Fruit fly (Drosophila melanogaster) whole organism, embryonic: Measurements from ENCODE around the gene CG7557.
A peak's percentile ranks its signal among the peaks of the same experiment; 100 is the strongest.

Source experiments
- ATbp ChIP-seq: fragments of 200-800 bp; sonication (Bioruptor generic); optimal IDR thresholded peaks from 2 replicates; lab custom pipeline; 2017; ENCODE audit warnings: missing biosample characterization, mild to moderate bottlenecking, missing genetic modification characterization, missing genetic modification reagents
- Bdp1 ChIP-seq: fragments of 200-800 bp; sonication (Bioruptor generic); optimal IDR thresholded peaks from 3 replicates; lab custom pipeline; 2016; ENCODE audit warnings: missing biosample characterization, missing genetic modification characterization
- Blimp-1 ChIP-seq: fragments of 200-800 bp; sonication (Bioruptor generic); optimal IDR thresholded peaks from 3 replicates; lab custom pipeline; 2018; ENCODE audit warnings: missing biosample characterization, missing genetic modification characterization, mild to moderate bottlenecking, moderate library complexity, missing genetic modification reagents
- CG1024 ChIP-seq: fragments of 200-800 bp; sonication (Bioruptor generic); IDR thresholded peaks from 2 replicates; pipeline ENCODE4 v1.3.6; 2022; ENCODE audit warnings: missing biosample characterization, missing genetic modification characterization
- CG12942 ChIP-seq: fragments of 200-800 bp; sonication (Bioruptor generic); optimal IDR thresholded peaks from 3 replicates; lab custom pipeline; 2016; ENCODE audit warnings: missing biosample characterization, missing genetic modification characterization
- CG13287 ChIP-seq: fragments of 200-800 bp; sonication (Bioruptor generic); IDR thresholded peaks from 2 replicates; pipeline ENCODE4 v1.3.6; 2022; ENCODE audit warnings: missing biosample characterization, missing genetic modification characterization; ENCODE audit not compliant: partially characterized antibody
- CG14014 ChIP-seq: fragments of 200-800 bp; sonication (Bioruptor generic); IDR thresholded peaks from 2 replicates; pipeline ENCODE4 v1.3.6; 2022; ENCODE audit warnings: missing biosample characterization, missing genetic modification characterization
- CG15073 ChIP-seq: fragments of 200-800 bp; sonication (Bioruptor generic); optimal IDR thresholded peaks from 2 replicates; lab custom pipeline; 2016; ENCODE audit warnings: missing biosample characterization, missing genetic modification characterization
- CG15601 ChIP-seq: fragments of 200-800 bp; sonication (Bioruptor generic); optimal IDR thresholded peaks from 3 replicates; lab custom pipeline; 2019; ENCODE audit warnings: missing biosample characterization, mild to moderate bottlenecking, missing genetic modification characterization, moderate library complexity
- CG17829 ChIP-seq: fragments of 200-800 bp; optimal IDR thresholded peaks from 2 replicates; lab custom pipeline; 2019; ENCODE audit warnings: missing biosample characterization, mild to moderate bottlenecking, missing genetic modification characterization, moderate library complexity
- CG31388 ChIP-seq: fragments of 200-800 bp; sonication (Bioruptor generic); optimal IDR thresholded peaks from 2 replicates; lab custom pipeline; 2016; ENCODE audit warnings: missing biosample characterization, missing genetic modification characterization
- CG3281 ChIP-seq: fragments of 200-800 bp; sonication (Bioruptor generic); optimal IDR thresholded peaks from 3 replicates; lab custom pipeline; 2017; ENCODE audit warnings: missing biosample characterization, mild to moderate bottlenecking, missing genetic modification characterization
- CG34376 ChIP-seq: fragments of 200-800 bp; sonication (Bioruptor generic); optimal IDR thresholded peaks from 2 replicates; lab custom pipeline; 2018; ENCODE audit warnings: missing biosample characterization, mild to moderate bottlenecking, missing genetic modification characterization
- CG4707 ChIP-seq: fragments of 200-800 bp; sonication (Bioruptor generic); optimal IDR thresholded peaks from 2 replicates; lab custom pipeline; 2018; ENCODE audit warnings: missing biosample characterization, mild to moderate bottlenecking, missing genetic modification characterization, moderate library complexity
- CG6683 ChIP-seq: fragments of 200-800 bp; sonication (Bioruptor generic); optimal IDR thresholded peaks from 2 replicates; lab custom pipeline; 2017; ENCODE audit warnings: missing biosample characterization, mild to moderate bottlenecking, missing genetic modification characterization, missing genetic modification reagents
- CG7745 ChIP-seq: fragments of 200-800 bp; sonication (Bioruptor generic); optimal IDR thresholded peaks from 2 replicates; lab custom pipeline; 2018; ENCODE audit warnings: missing biosample characterization, mild to moderate bottlenecking, missing genetic modification characterization, moderate library complexity
- CG7928 ChIP-seq: fragments of 200-800 bp; sonication (Bioruptor generic); optimal IDR thresholded peaks from 2 replicates; lab custom pipeline; 2017; ENCODE audit warnings: missing biosample characterization, mild to moderate bottlenecking, missing genetic modification characterization
- CoRest ChIP-seq: fragments of 200-800 bp; sonication (Bioruptor generic); optimal IDR thresholded peaks from 3 replicates; lab custom pipeline; 2018; ENCODE audit warnings: missing biosample characterization, mild to moderate bottlenecking, missing genetic modification characterization, moderate library complexity
- Doc3 ChIP-seq: fragments of 200-800 bp; sonication (Bioruptor generic); IDR thresholded peaks from 3 replicates; pipeline ENCODE4 v1.3.6; 2022; ENCODE audit warnings: missing biosample characterization, missing genetic modification characterization; ENCODE audit not compliant: partially characterized antibody
- Elba2 ChIP-seq: fragments of 200-800 bp; sonication (Bioruptor generic); optimal IDR thresholded peaks from 3 replicates; lab custom pipeline; 2016; ENCODE audit warnings: missing biosample characterization, missing genetic modification characterization
- Fer3 ChIP-seq: fragments of 200-800 bp; sonication (Bioruptor generic); optimal IDR thresholded peaks from 2 replicates; lab custom pipeline; 2018; ENCODE audit warnings: missing biosample characterization, mild to moderate bottlenecking, missing genetic modification characterization, moderate library complexity
- HLHmδ ChIP-seq: fragments of 200-800 bp; sonication (Bioruptor generic); optimal IDR thresholded peaks from 2 replicates; lab custom pipeline; 2018; ENCODE audit warnings: missing biosample characterization, mild to moderate bottlenecking, missing genetic modification characterization, moderate library complexity
- Hey ChIP-seq: fragments of 200-800 bp; sonication (Bioruptor generic); optimal IDR thresholded peaks from 3 replicates; lab custom pipeline; 2018; ENCODE audit warnings: missing biosample characterization, mild to moderate bottlenecking, missing genetic modification characterization
- Lpt ChIP-seq: fragments of >200 bp; optimal IDR thresholded peaks from 2 replicates; lab custom pipeline; 2018; ENCODE audit warnings: missing biosample characterization, missing genetic modification characterization
- Mrtf ChIP-seq: fragments of 200-800 bp; sonication (Bioruptor generic); IDR thresholded peaks from 3 replicates; pipeline ENCODE4 v1.3.6; 2022; ENCODE audit warnings: missing biosample characterization, missing genetic modification characterization
- Myb ChIP-seq: fragments of 200-800 bp; sonication (Bioruptor generic); optimal IDR thresholded peaks from 2 replicates; lab custom pipeline; 2016; ENCODE audit warnings: missing biosample characterization, missing genetic modification characterization
- Nf-YB ChIP-seq: fragments of 200-800 bp; sonication (Bioruptor generic); optimal IDR thresholded peaks from 3 replicates; lab custom pipeline; 2019; ENCODE audit warnings: missing biosample characterization, mild to moderate bottlenecking, missing genetic modification characterization, moderate library complexity
- NfI ChIP-seq: fragments of 200-800 bp; sonication (Bioruptor generic); optimal IDR thresholded peaks from 3 replicates; lab custom pipeline; 2018; ENCODE audit warnings: missing biosample characterization, mild to moderate bottlenecking, missing genetic modification characterization, moderate library complexity
- Opbp ChIP-seq: fragments of 200-800 bp; sonication (Bioruptor generic); IDR thresholded peaks from 3 replicates; pipeline ENCODE4 v1.3.6; 2022; ENCODE audit warnings: missing biosample characterization, missing genetic modification characterization; ENCODE audit not compliant: partially characterized antibody
- PHDP ChIP-seq: fragments of 200-800 bp; sonication (Bioruptor generic); optimal IDR thresholded peaks from 3 replicates; lab custom pipeline; 2018; ENCODE audit warnings: missing biosample characterization, mild to moderate bottlenecking, missing genetic modification characterization, moderate library complexity
- Ptx1 ChIP-seq: fragments of 200-800 bp; sonication (Bioruptor generic); IDR thresholded peaks from 2 replicates; pipeline ENCODE4 v1.3.6; 2022; ENCODE audit warnings: missing biosample characterization, missing genetic modification characterization
- Spps ChIP-seq: fragments of 200-800 bp; sonication (Bioruptor generic); optimal IDR thresholded peaks from 2 replicates; lab custom pipeline; 2018; ENCODE audit warnings: missing biosample characterization, mild to moderate bottlenecking, missing genetic modification characterization
- bab2 ChIP-seq: fragments of 200-800 bp; sonication (Bioruptor generic); optimal IDR thresholded peaks from 2 replicates; lab custom pipeline; 2016; ENCODE audit warnings: missing biosample characterization, missing genetic modification characterization
- bowl ChIP-seq: fragments of 200-800 bp; sonication (Bioruptor generic); IDR thresholded peaks from 2 replicates; pipeline ENCODE4 v1.3.6; 2022; ENCODE audit warnings: missing biosample characterization, missing genetic modification characterization
- cas ChIP-seq: fragments of 200-800 bp; sonication (Bioruptor generic); IDR thresholded peaks from 2 replicates; pipeline ENCODE4 v1.3.6; 2022; ENCODE audit warnings: missing biosample characterization, missing genetic modification characterization
- caup ChIP-seq: fragments of 200-800 bp; sonication (Bioruptor generic); optimal IDR thresholded peaks from 3 replicates; lab custom pipeline; 2017; ENCODE audit warnings: missing biosample characterization, mild to moderate bottlenecking, missing genetic modification characterization, moderate library complexity; ENCODE audit not compliant: severe bottlenecking
- chn ChIP-seq: fragments of 200-800 bp; sonication (Bioruptor generic); optimal IDR thresholded peaks from 2 replicates; lab custom pipeline; 2016; ENCODE audit warnings: missing biosample characterization, missing genetic modification characterization
- cwo ChIP-seq: fragments of 200-800 bp; sonication (Bioruptor generic); optimal IDR thresholded peaks from 3 replicates; lab custom pipeline; 2017; ENCODE audit warnings: missing biosample characterization, missing genetic modification characterization, mild to moderate bottlenecking, moderate library complexity, missing genetic modification reagents
- en ChIP-seq: fragments of 200-800 bp; sonication (Bioruptor generic); optimal IDR thresholded peaks from 2 replicates; lab custom pipeline; 2016; ENCODE audit warnings: missing biosample characterization, missing genetic modification characterization
- exex ChIP-seq: fragments of 200-800 bp; sonication (Bioruptor generic); optimal IDR thresholded peaks from 4 replicates; lab custom pipeline; 2018; ENCODE audit warnings: missing biosample characterization, mild to moderate bottlenecking, missing genetic modification characterization, moderate library complexity
- gce ChIP-seq: fragments of 200-800 bp; sonication (Bioruptor generic); IDR thresholded peaks from 3 replicates; pipeline ENCODE4 v1.3.6; 2022; ENCODE audit warnings: missing biosample characterization, missing genetic modification characterization
- gcm2 ChIP-seq: fragments of 200-800 bp; sonication (Bioruptor generic); optimal IDR thresholded peaks from 2 replicates; lab custom pipeline; 2016; ENCODE audit warnings: missing biosample characterization, missing genetic modification characterization
- jing ChIP-seq: fragments of 200-800 bp; sonication (Bioruptor generic); optimal IDR thresholded peaks from 2 replicates; lab custom pipeline; 2018; ENCODE audit warnings: missing biosample characterization, mild to moderate bottlenecking, missing genetic modification characterization
- onecut ChIP-seq: fragments of 200-800 bp; sonication (Bioruptor generic); IDR thresholded peaks from 2 replicates; pipeline ENCODE4 v1.3.6; 2022; ENCODE audit warnings: missing biosample characterization, missing genetic modification characterization
- pita ChIP-seq: fragments of 200-800 bp; sonication (Bioruptor generic); optimal IDR thresholded peaks from 2 replicates; lab custom pipeline; 2017; ENCODE audit warnings: missing biosample characterization, mild to moderate bottlenecking, missing genetic modification characterization
- pnt ChIP-seq: fragments of 200-800 bp; sonication (Bioruptor generic); optimal IDR thresholded peaks from 3 replicates; lab custom pipeline; 2016; ENCODE audit warnings: missing biosample characterization, missing genetic modification characterization
- sim ChIP-seq: fragments of 200-800 bp; sonication (Bioruptor generic); IDR thresholded peaks from 2 replicates; pipeline ENCODE4 v1.3.6; 2022; ENCODE audit warnings: missing biosample characterization, missing genetic modification characterization
- tna ChIP-seq: fragments of 200-800 bp; sonication (Bioruptor generic); IDR thresholded peaks from 2 replicates; pipeline ENCODE4 v1.3.6; 2022; ENCODE audit warnings: missing biosample characterization, missing genetic modification characterization; ENCODE audit not compliant: partially characterized antibody
- tx ChIP-seq: fragments of 200-800 bp; sonication (Bioruptor generic); optimal IDR thresholded peaks from 2 replicates; lab custom pipeline; 2016; ENCODE audit warnings: missing biosample characterization, missing genetic modification characterization

CG7557 gene

dm6 chr3L:11487327-11487973 lies 42.5 kb downstream of the CG7557 start, which contains the start of gene chrb (continued):
- TF ChIP-seq CG3281 (GFP tag; lab: Kevin White, UChicago) (peak; percentile 64), Bdp1 (no peak), sim (GFP tag; lab: Robert Waterston, UW) (no peak), gcm2 (GFP tag; lab: Kevin White, UChicago) (peak; percentile 62), CG4707 (GFP tag; lab: Kevin White, UChicago) (peak; percentile 67), PHDP (tag; lab: Kevin White, UChicago) (peak; percentile 45), HLHmδ (GFP tag; lab: Kevin White, UChicago) (no peak), Lpt (GFP tag; lab: Kevin White, UChicago) (no peak), pita (GFP tag; lab: Kevin White, UChicago) (no peak), exex (tag; lab: Kevin White, UChicago) (peak; percentile 31), CG6683 (GFP tag; lab: Kevin White, UChicago) (no peak), cwo (GFP tag; lab: Kevin White, UChicago) (peak; percentile 72), onecut (peak; percentile 41; the same call in 1 of the 2 replicates), Blimp-1 (GFP tag; lab: Kevin White, UChicago) (peak; percentile 56), tx (no peak), CG14014 (GFP tag; lab: Robert Waterston, UW) (no peak), CG31388 (GFP tag; lab: Kevin White, UChicago) (no peak), NfI (GFP tag; lab: Kevin White, UChicago) (peak; percentile 36), Ptx1 (peak; percentile 23; the same call in 1 of the 2 replicates), cas (GFP tag; lab: Robert Waterston, UW) (no peak), Myb (peak; percentile 21), CG34376 (GFP tag; lab: Kevin White, UChicago) (peak; percentile 84), Mrtf (GFP tag; lab: Robert Waterston, UW) (no peak), Nf-YB (GFP tag; lab: Kevin White, UChicago) (peak; percentile 48), bab2 (GFP tag; lab: Kevin White, UChicago) (peak; percentile 17), Hey (no peak), bowl (GFP tag; lab: Robert Waterston, UW) (no peak), en (GFP tag; lab: Kevin White, UChicago) (no peak), CG7928 (no peak), pnt (GFP tag; lab: Kevin White, UChicago) (peak; percentile 21), Doc3 (GFP tag; lab: Robert Waterston, UW) (peak; percentile 51; the same call in 1 of the 3 replicates), Opbp (GFP tag; lab: Robert Waterston, UW) (peak; percentile 77; the same call in 2 of the 3 replicates), chn (peak; percentile 40), tna (GFP tag; lab: Robert Waterston, UW) (peak; percentile 52; the same call in 1 of the 2 replicates), ATbp (GFP tag; lab: Kevin White, UChicago) (peak; percentile 56), CG12942 (GFP tag; lab: Kevin White, UChicago) (no peak), Spps (tag; lab: Kevin White, UChicago) (no peak), jing (GFP tag; lab: Kevin White, UChicago) (no peak), CG17829 (tag; lab: Kevin White, UChicago) (peak; percentile 80), gce (GFP tag; lab: Robert Waterston, UW) (peak; percentile 76; the same call in 1 of the 3 replicates), CG15073 (no peak), caup (GFP tag; lab: Kevin White, UChicago) (peak; percentile 65), CG15601 (tag; lab: Kevin White, UChicago) (no peak), CoRest (no peak), Fer3 (tag; lab: Kevin White, UChicago) (no peak), CG1024 (GFP tag; lab: Robert Waterston, UW) (0 out of 2 replicates have a peak, but pooled peaks have one; percentile 30), Elba2 (GFP tag; lab: Kevin White, UChicago) (no peak), CG13287 (GFP tag; lab: Robert Waterston, UW) (peak; percentile 67), CG7745 (no peak)
